Worm (Caenorhabditis elegans): ENCODE data around the gene C28G1.2.

DNA sequence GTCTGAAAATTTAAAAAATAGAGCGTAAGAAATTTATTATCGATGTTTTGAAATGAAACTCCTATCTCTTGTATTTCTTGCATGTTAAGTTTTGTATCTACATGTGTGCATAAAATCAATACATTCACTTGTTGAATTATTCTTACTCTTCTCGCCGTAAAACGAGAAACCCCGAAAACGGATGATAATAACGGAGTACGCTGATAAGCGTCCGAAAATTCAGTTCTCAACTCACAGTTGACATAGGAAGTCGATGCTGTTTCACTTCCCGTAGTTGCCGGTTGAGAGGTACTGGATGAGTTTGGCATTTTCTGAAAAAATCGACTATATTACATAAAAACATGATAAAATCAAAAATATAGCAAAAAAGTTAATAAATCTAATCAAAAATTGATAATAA, 411 bp upstream of the C28G1.2 start, which contains the start of gene sec-15:
- TF ChIP-seq sma-9 (GFP tag; optimal IDR thresholded peaks at IDR 0.05) (no peak), sma-9 (tag; optimal IDR thresholded peaks at IDR 0.05) (no peak), unc-39 (tag; optimal IDR thresholded peaks at IDR 0.05) (no peak), unc-62 (GFP tag; optimal IDR thresholded peaks at IDR 0.05) (no peak), elt-1 (tag; optimal IDR thresholded peaks at IDR 0.05) (no peak)
